Worm (Caenorhabditis elegans): Measurements from ENCODE around the gene srh-17.

Gene srh-17

DNA sequence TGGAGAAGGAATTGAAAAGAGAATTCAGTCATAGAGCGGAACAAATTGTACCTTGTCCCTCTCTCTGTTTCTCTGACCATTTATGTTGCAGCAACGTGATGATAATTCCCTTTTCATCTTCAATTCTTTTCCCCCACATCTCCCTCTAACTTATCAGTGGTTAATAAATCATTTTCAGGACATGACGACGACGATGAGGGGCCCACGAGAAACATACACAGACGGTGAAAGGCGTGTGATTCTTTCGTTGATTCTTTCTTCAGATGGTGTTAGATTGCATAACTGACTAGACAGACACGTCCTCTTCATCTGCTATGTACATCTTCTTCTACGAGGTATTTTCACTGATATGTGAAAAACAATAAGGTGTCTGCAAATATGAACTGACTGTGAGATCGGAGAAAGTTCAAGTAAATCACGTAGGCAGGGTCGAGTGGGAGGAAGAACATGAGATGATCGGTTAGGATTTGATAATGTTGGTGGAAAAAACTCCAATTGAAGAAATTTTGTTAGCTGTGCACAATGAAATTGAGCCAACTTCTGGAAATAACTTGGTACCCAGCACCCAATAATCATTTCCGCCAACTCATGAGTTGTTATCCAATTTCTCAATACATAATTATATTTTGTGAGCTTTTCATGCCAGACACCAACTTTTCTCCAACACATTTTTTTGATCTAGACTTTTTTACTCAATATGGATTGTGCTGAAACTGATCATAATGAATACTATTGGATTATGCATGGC lies at the start of gene srh-17 (continued):
- TF ChIP-seq lin-15B (tag; optimal IDR thresholded peaks at IDR 0.05) = no peak
- TF ChIP-seq ceh-8 (GFP tag; optimal IDR thresholded peaks at IDR 0.05) = no peak
- TF ChIP-seq nhr-20 (tag; optimal IDR thresholded peaks at IDR 0.05) = peak; percentile 78
- TF ChIP-seq ceh-63 (GFP tag; optimal IDR thresholded peaks at IDR 0.05) = no peak
- TF ChIP-seq elt-3 (tag; optimal IDR thresholded peaks at IDR 0.05) = peak in 5 of 6 experiments; percentile 21 to 95 (median 72)
- TF ChIP-seq C04F5.9 (tag; optimal IDR thresholded peaks at IDR 0.05) = no peak
- TF ChIP-seq unc-130 (tag; optimal IDR thresholded peaks at IDR 0.05) = no peak
- TF ChIP-seq fkh-8 (tag; optimal IDR thresholded peaks at IDR 0.05) = no peak
- no peak for TF ChIP-seq nhr-84 (tag; optimal IDR thresholded peaks at IDR 0.05)
- no peak for TF ChIP-seq mef-2 (tag; optimal IDR thresholded peaks at IDR 0.05)
- TF ChIP-seq Y116A8C.19 (tag; optimal IDR thresholded peaks at IDR 0.05; ENCODE audit: borderline replicate concordance) = no peak
- peak in 1 of 2 experiments; percentile 37 for TF ChIP-seq lsy-2 (tag; optimal IDR thresholded peaks at IDR 0.05)
- TF ChIP-seq zip-4 (GFP tag; optimal IDR thresholded peaks at IDR 0.05) = no peak
- TF ChIP-seq fkh-4 (tag; optimal IDR thresholded peaks at IDR 0.05; ENCODE audit: borderline replicate concordance) = no peak
- peak; percentile 75 for TF ChIP-seq lin-14 (GFP tag; optimal IDR thresholded peaks at IDR 0.05)
- no peak for TF ChIP-seq fos-1 (tag; optimal IDR thresholded peaks at IDR 0.05)
- no peak for TF ChIP-seq ceh-90 (tag; optimal IDR thresholded peaks at IDR 0.05)
- TF ChIP-seq nhr-237 (tag; optimal IDR thresholded peaks at IDR 0.05) = no peak
- TF ChIP-seq sup-37 (GFP tag; optimal IDR thresholded peaks at IDR 0.05) = no peak
- TF ChIP-seq tlp-1 (tag; optimal IDR thresholded peaks at IDR 0.05) = no peak
- no peak for TF ChIP-seq unc-62 (GFP tag; optimal IDR thresholded peaks at IDR 0.05)
- no peak for TF ChIP-seq hpl-2 (GFP tag; optimal IDR thresholded peaks at IDR 0.05)
- TF ChIP-seq unc-98 (GFP tag; IDR thresholded peaks at IDR 0.05) = no peak
- TF ChIP-seq hlh-17 (GFP tag; optimal IDR thresholded peaks at IDR 0.05; ENCODE audit: borderline replicate concordance) = no peak
- TF ChIP-seq C16A3.4 (tag; optimal IDR thresholded peaks at IDR 0.05) = no peak
- peak; percentile 77 for TF ChIP-seq nhr-71 (tag; optimal IDR thresholded peaks at IDR 0.05)
- TF ChIP-seq C34B4.2 (tag; optimal IDR thresholded peaks at IDR 0.05) = no peak
- TF ChIP-seq isw-1 (GFP tag; IDR thresholded peaks at IDR 0.05) = no peak
- peak in 1 of 2 experiments; percentile 87 for TF ChIP-seq mdl-1 (tag; optimal IDR thresholded peaks at IDR 0.05)
- TF ChIP-seq efl-1 (optimal IDR thresholded peaks at IDR 0.05) = no peak
- no peak for TF ChIP-seq efl-1 (GFP tag; optimal IDR thresholded peaks at IDR 0.05 in 1 of 2)
- no peak for TF ChIP-seq F16B12.6 (tag; optimal IDR thresholded peaks at IDR 0.05)

DNA sequence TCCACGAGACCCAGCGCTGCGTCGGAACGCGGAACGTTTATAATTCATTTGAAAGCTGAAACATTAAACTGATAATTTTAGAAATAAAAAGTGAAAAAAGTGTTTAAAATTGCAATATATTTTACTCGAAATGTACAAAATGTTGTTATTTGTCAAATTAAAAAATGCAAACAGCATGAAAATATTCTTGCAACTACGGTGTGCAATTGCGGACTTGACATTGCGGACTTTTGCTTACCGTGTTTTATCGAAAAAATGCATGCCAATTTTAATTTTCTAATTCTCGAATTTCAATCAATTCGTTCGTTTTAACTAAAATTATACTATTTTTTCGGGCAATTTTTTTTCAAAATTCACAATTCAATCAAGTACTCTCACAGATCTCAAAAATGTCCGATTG lies 48.9 kb upstream of the srh-17 start, which contains the start of the genes R11H6.5 and ccnk-1:
R11H6.5 (minus strand) TSS at position 55 of the 400 bp plus-strand sequence.
ccnk-1 (plus strand) TSS at position 381 of the 400 bp plus-strand sequence.
- TF ChIP-seq lin-15B (tag; optimal IDR thresholded peaks at IDR 0.05) = peak; percentile 7
- no peak for TF ChIP-seq unc-62 (GFP tag; optimal IDR thresholded peaks at IDR 0.05)
- TF ChIP-seq unc-130 (tag; optimal IDR thresholded peaks at IDR 0.05) = peak; percentile 66
- peak; percentile 40 for TF ChIP-seq rnt-1 (tag; optimal IDR thresholded peaks at IDR 0.05)
- no peak for TF ChIP-seq nhr-11 (tag; optimal IDR thresholded peaks at IDR 0.05)
- peak; percentile 12 for TF ChIP-seq fos-1 (tag; optimal IDR thresholded peaks at IDR 0.05)
- TF ChIP-seq lsy-2 (tag; optimal IDR thresholded peaks at IDR 0.05) = peak; percentile 97 to 99
- TF ChIP-seq mep-1 (tag; optimal IDR thresholded peaks at IDR 0.05) = peak; percentile 67
- TF ChIP-seq efl-1 (optimal IDR thresholded peaks at IDR 0.05) = peak; percentile 60 to 61
- TF ChIP-seq efl-1 (GFP tag; optimal IDR thresholded peaks at IDR 0.05 in 1 of 2) = peak; percentile 67 to 95
- TF ChIP-seq nhr-85 (tag) = no peak
- no peak for TF ChIP-seq alr-1 (tag; optimal IDR thresholded peaks at IDR 0.05; ENCODE audit: borderline replicate concordance)
- peak; percentile 65 for TF ChIP-seq snu-23 (GFP tag; optimal IDR thresholded peaks at IDR 0.05)
- peak; percentile 53 to 75 for TF ChIP-seq lin-35 (GFP tag; optimal IDR thresholded peaks at IDR 0.05)
- no peak for TF ChIP-seq sox-4 (tag; optimal IDR thresholded peaks at IDR 0.05)
- TF ChIP-seq mef-2 (tag; optimal IDR thresholded peaks at IDR 0.05) = no peak
- TF ChIP-seq mab-9 (GFP tag; IDR thresholded peaks at IDR 0.05) = no peak
- TF ChIP-seq C16A3.4 (tag; optimal IDR thresholded peaks at IDR 0.05) = peak; percentile 67
- TF ChIP-seq nhr-237 (tag; optimal IDR thresholded peaks at IDR 0.05) = no peak
- TF ChIP-seq ets-5 (GFP tag; IDR thresholded peaks at IDR 0.05) = no peak
- peak; percentile 56 for TF ChIP-seq lin-14 (GFP tag; optimal IDR thresholded peaks at IDR 0.05)
- no peak for TF ChIP-seq aly-2 (tag; optimal IDR thresholded peaks at IDR 0.05)
- peak in 1 of 3 experiments; percentile 18 for TF ChIP-seq ceh-82 (tag; optimal IDR thresholded peaks at IDR 0.05)
- peak; percentile 85 for TF ChIP-seq F16B12.6 (tag; optimal IDR thresholded peaks at IDR 0.05)
- peak; percentile 20 for TF ChIP-seq xbp-1 (tag; optimal IDR thresholded peaks at IDR 0.05)
- TF ChIP-seq egl-27 (tag; optimal IDR thresholded peaks at IDR 0.05) = no peak
- peak; percentile 44 for TF ChIP-seq nhr-20 (tag; optimal IDR thresholded peaks at IDR 0.05)
- peak; percentile 36 for TF ChIP-seq swsn-7 (tag; optimal IDR thresholded peaks at IDR 0.05)
- no peak for TF ChIP-seq ceh-90 (tag; optimal IDR thresholded peaks at IDR 0.05)
- peak in 1 of 2 experiments; percentile 23 for TF ChIP-seq mdl-1 (tag; optimal IDR thresholded peaks at IDR 0.05)
- TF ChIP-seq egl-13 (tag; optimal IDR thresholded peaks at IDR 0.05) = no peak
- no peak for TF ChIP-seq nhr-71 (tag; optimal IDR thresholded peaks at IDR 0.05)
- TF ChIP-seq nhr-77 (tag; optimal IDR thresholded peaks at IDR 0.05) = no peak

Measured in whole organism, L1 larva.